Fruit fly (Drosophila melanogaster): Measurements from ENCODE around the gene ND-ACP.
A peak's percentile ranks its signal among the peaks of the same experiment; 100 is the strongest.

The ND-ACP gene

DNA sequence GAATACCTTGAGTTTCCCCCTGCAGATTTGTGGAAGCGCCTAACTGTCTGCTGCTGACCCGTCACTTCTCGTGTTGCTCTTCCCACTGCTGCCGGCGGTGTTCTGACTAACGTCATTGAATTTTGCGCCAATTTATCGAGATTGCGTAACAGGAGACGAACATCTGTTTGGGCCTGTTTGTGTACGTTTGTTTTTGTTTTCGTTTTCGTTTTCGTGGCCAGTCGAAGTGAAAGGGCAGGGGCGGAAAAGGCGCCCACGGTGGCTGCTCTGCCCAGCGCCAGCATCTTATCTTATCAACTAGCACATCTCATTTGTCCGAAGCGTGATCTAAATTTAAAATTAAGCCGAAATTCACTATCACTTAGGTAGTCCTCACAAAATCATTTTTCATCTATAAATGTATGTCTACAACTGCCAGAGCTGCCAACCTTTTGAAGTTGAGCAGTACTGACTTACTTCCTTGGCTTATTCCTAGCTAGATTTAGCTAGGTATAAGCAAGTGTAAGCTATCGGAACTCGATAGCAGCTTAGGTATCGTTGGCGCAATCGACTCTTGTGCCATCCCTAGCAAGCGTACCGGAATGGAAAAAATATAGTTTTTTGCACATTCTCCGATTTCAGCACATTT lies 22.6 kb upstream of the ND-ACP start, which contains the start of the genes Ctr9 and Nt5a (continued):
- TF ChIP-seq Blimp-1 (GFP tag; optimal IDR thresholded peaks at IDR 0.05) (peak; percentile 71), Hsf (GFP tag; optimal IDR thresholded peaks at IDR 0.05) (peak; percentile 42), CG16779 (GFP tag; IDR thresholded peaks at IDR 0.05) (no peak), Stat92E (GFP tag; optimal IDR thresholded peaks at IDR 0.05) (peak in 1 of 3 experiments; percentile 29), Abd-B (GFP tag; optimal IDR thresholded peaks at IDR 0.05) (peak; percentile 53), caup (GFP tag; optimal IDR thresholded peaks at IDR 0.05; ENCODE audit: severe bottlenecking) (peak; percentile 63), D19A (tag; optimal IDR thresholded peaks at IDR 0.05) (no peak), Hey (tag; optimal IDR thresholded peaks at IDR 0.05) (no peak), CG10147 (GFP tag; optimal IDR thresholded peaks at IDR 0.05) (no peak), pb (GFP tag; optimal IDR thresholded peaks at IDR 0.05) (peak; percentile 5), abd-A (tag; optimal IDR thresholded peaks at IDR 0.05) (no peak), tll (GFP tag; optimal IDR thresholded peaks at IDR 0.05) (peak in 1 of 2 experiments; percentile 34), fd3F (GFP tag; optimal IDR thresholded peaks at IDR 0.05) (peak; percentile 11), Rfx (GFP tag; IDR thresholded peaks at IDR 0.05) (peak; percentile 85), Fer3 (tag; optimal IDR thresholded peaks at IDR 0.05) (peak; percentile 36), ind (GFP tag; optimal IDR thresholded peaks at IDR 0.05) (peak; percentile 38), ac (GFP tag; optimal IDR thresholded peaks at IDR 0.05) (no peak), bbx (GFP tag; IDR thresholded peaks at IDR 0.05; ENCODE audit: partially characterized antibody) (peak; percentile 81), CG12391 (tag; optimal IDR thresholded peaks at IDR 0.05) (peak; percentile 61), CG1603 (tag; optimal IDR thresholded peaks at IDR 0.05) (peak; percentile 85), CG1792 (GFP tag; optimal IDR thresholded peaks at IDR 0.05) (peak; percentile 62), jigr1 (GFP tag; IDR thresholded peaks at IDR 0.05) (no peak), sd (tag; optimal IDR thresholded peaks at IDR 0.05) (peak; percentile 40), Jarid2 (GFP tag; optimal IDR thresholded peaks at IDR 0.05) (no peak), CG16815 (GFP tag; optimal IDR thresholded peaks at IDR 0.05) (no peak), CG17568 (GFP tag; optimal IDR thresholded peaks at IDR 0.05) (no peak), Doc2 (GFP tag; IDR thresholded peaks at IDR 0.05) (no peak), esg (GFP tag; conservative IDR thresholded peaks at IDR 0.05) (no peak), Nf-YC (tag; optimal IDR thresholded peaks at IDR 0.05) (no peak), Fer1 (GFP tag; optimal IDR thresholded peaks at IDR 0.05) (peak; percentile 52), twi (tag; optimal IDR thresholded peaks at IDR 0.05) (peak; percentile 56), CG2875 (GFP tag; optimal IDR thresholded peaks at IDR 0.05) (no peak), ERR (GFP tag; optimal IDR thresholded peaks at IDR 0.05) (peak; percentile 68), MESR4 (GFP tag; optimal IDR thresholded peaks at IDR 0.05) (peak; percentile 84), pros (GFP tag; optimal IDR thresholded peaks at IDR 0.05) (no peak), B-H2 (GFP tag; optimal IDR thresholded peaks at IDR 0.05) (peak; percentile 87), emc (GFP tag; optimal IDR thresholded peaks at IDR 0.05) (peak; percentile 6), en (GFP tag; optimal IDR thresholded peaks at IDR 0.05) (peak; percentile 14), Lpt (GFP tag; optimal IDR thresholded peaks at IDR 0.05) (no peak), CG30403 (GFP tag; optimal IDR thresholded peaks at IDR 0.05) (peak; percentile 68), CG34224 (GFP tag; IDR thresholded peaks at IDR 0.05; ENCODE audit: partially characterized antibody) (peak; percentile 81), chinmo (GFP tag; IDR thresholded peaks at IDR 0.05; ENCODE audit: partially characterized antibody) (0 out of 4 replicates have a peak, but pooled peaks have one; percentile 57), D (optimal IDR thresholded peaks at IDR 0.05) (no peak), D (GFP tag; optimal IDR thresholded peaks at IDR 0.05) (no peak), slbo (GFP tag; IDR thresholded peaks at IDR 0.05) (peak; percentile 80), CG13123 (GFP tag; optimal IDR thresholded peaks at IDR 0.05) (peak; percentile 33), row (GFP tag; IDR thresholded peaks at IDR 0.05) (peak; percentile 85), CG15269 (tag; optimal IDR thresholded peaks at IDR 0.05) (no peak)
